Worm (Caenorhabditis elegans): ENCODE data around the gene srg-24.

srg-24 gene

ce11 chrII:3062876-3063275 lies 37.6 kb downstream of the srg-24 start (continued):
- TF ChIP-seq snpc-1.1 (tag; optimal IDR thresholded peaks at IDR 0.05; ENCODE audit: insufficient read depth) = no peak
- no peak for TF ChIP-seq aptf-3 (GFP tag; IDR thresholded peaks at IDR 0.05)
- no peak for TF ChIP-seq zfh-2 (GFP tag; conservative IDR thresholded peaks at IDR 0.05)

DNA sequence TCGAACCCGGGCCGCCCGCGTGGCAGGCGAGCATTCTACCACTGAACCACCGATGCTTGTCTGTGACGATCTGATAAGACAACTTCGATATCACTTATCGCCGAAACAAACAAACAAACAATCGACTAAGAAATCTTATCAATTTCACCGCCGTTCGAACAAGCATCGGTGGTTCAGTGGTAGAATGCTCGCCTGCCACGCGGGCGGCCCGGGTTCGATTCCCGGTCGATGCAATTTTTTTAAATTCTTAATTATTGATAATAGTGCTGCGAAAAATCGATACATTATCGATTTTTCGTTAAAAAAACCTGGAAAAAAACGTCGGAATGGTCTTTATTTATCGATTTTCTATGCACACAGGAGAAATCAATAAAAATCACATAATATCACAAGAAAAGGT lies 38.2 kb downstream of the srg-24 start:
- TF ChIP-seq ama-1 (optimal IDR thresholded peaks at IDR 0.05) (no peak), ama-1 (GFP tag; optimal IDR thresholded peaks at IDR 0.05) (peak in 1 of 2 experiments; percentile 38), mcd-1 (GFP tag; IDR thresholded peaks at IDR 0.05) (peak; percentile 54), ztf-18 (tag; optimal IDR thresholded peaks at IDR 0.05) (peak; percentile 52), T07F8.4 (tag; optimal IDR thresholded peaks at IDR 0.05) (peak; percentile 26), die-1 (tag; optimal IDR thresholded peaks at IDR 0.05) (peak; percentile 8), dpff-1 (tag; optimal IDR thresholded peaks at IDR 0.05) (no peak), attf-5 (GFP tag; optimal IDR thresholded peaks at IDR 0.05) (no peak), lir-1 (GFP tag; conservative IDR thresholded peaks at IDR 0.05) (no peak), let-607 (tag; optimal IDR thresholded peaks at IDR 0.05) (peak; percentile 2 to 5), lin-40 (tag; optimal IDR thresholded peaks at IDR 0.05) (peak; percentile 48), F37B4.10 (GFP tag; IDR thresholded peaks at IDR 0.05) (no peak), fkh-3 (tag; optimal IDR thresholded peaks at IDR 0.05) (no peak), zim-3 (tag; optimal IDR thresholded peaks at IDR 0.05) (no peak), B0261.1 (tag; optimal IDR thresholded peaks at IDR 0.05) (peak; percentile 94), C17E4.6 (GFP tag; IDR thresholded peaks at IDR 0.05) (no peak), T26A5.8 (tag; optimal IDR thresholded peaks at IDR 0.05) (no peak), dox-1 (GFP tag; IDR thresholded peaks at IDR 0.05) (no peak), nhr-90 (tag; optimal IDR thresholded peaks at IDR 0.05) (peak; percentile 69), nhr-120 (GFP tag; IDR thresholded peaks at IDR 0.05) (no peak), gei-17 (GFP tag; optimal IDR thresholded peaks at IDR 0.05) (no peak), bed-2 (GFP tag; IDR thresholded peaks at IDR 0.05) (no peak), aptf-2 (GFP tag; conservative IDR thresholded peaks at IDR 0.05) (no peak), sptf-2 (GFP tag; optimal IDR thresholded peaks at IDR 0.05) (no peak), zfh-2 (GFP tag; conservative IDR thresholded peaks at IDR 0.05) (no peak), B0019.2 (GFP tag; conservative IDR thresholded peaks at IDR 0.05) (no peak), ceh-27 (GFP tag; optimal IDR thresholded peaks at IDR 0.05) (no peak), hrde-1 (tag; optimal IDR thresholded peaks at IDR 0.05; ENCODE audit: borderline replicate concordance) (peak; percentile 66), nfyb-1 (GFP tag; IDR thresholded peaks at IDR 0.05) (peak; percentile 88), nhr-80 (tag; optimal IDR thresholded peaks at IDR 0.05) (peak; percentile 12), chd-7 (tag; optimal IDR thresholded peaks at IDR 0.05) (no peak), ztf-28 (GFP tag; IDR thresholded peaks at IDR 0.05) (0 out of 2 replicates have a peak, but pooled peaks have one; percentile 48), ZK185.1 (tag; optimal IDR thresholded peaks at IDR 0.05; ENCODE audit: poor library complexity, severe bottlenecking) (no peak), ceh-79 (tag; optimal IDR thresholded peaks at IDR 0.05) (no peak), let-526 (GFP tag; IDR thresholded peaks at IDR 0.05) (0 out of 2 replicates have a peak, but pooled peaks have one; percentile 20), madf-8 (GFP tag; conservative IDR thresholded peaks at IDR 0.05) (peak; percentile 42), tbp1 (GFP tag; optimal IDR thresholded peaks at IDR 0.05) (peak; percentile 95), madf-6 (GFP tag; IDR thresholded peaks at IDR 0.05) (peak; percentile 73), snpc-4 (GFP tag; optimal IDR thresholded peaks at IDR 0.05) (peak; percentile 39), snpc-4 (tag; optimal IDR thresholded peaks at IDR 0.05) (peak in 3 of 4 experiments; percentile 41 to 62 (median 43)), Y95B8A.8 (GFP tag; IDR thresholded peaks at IDR 0.05) (peak; percentile 74; the same call in 1 of the 2 replicates), snpc-1.1 (tag; optimal IDR thresholded peaks at IDR 0.05; ENCODE audit: insufficient read depth) (peak; percentile 48), K11D2.4 (GFP tag; IDR thresholded peaks at IDR 0.05) (0 out of 2 replicates have a peak, but pooled peaks have one; percentile 33), B0035.1 (tag; optimal IDR thresholded peaks at IDR 0.05) (no peak), F49E8.2 (tag; optimal IDR thresholded peaks at IDR 0.05; ENCODE audit: insufficient read depth) (peak; percentile 18), F33H1.4 (GFP tag; IDR thresholded peaks at IDR 0.05) (peak; percentile 56)

All from whole organism, young adult.